Worm (Caenorhabditis elegans): ENCODE measurements around the gene ZK1321.4.
A peak's percentile ranks its signal among the peaks of the same experiment; 100 is the strongest.

ZK1321.4 gene

DNA sequence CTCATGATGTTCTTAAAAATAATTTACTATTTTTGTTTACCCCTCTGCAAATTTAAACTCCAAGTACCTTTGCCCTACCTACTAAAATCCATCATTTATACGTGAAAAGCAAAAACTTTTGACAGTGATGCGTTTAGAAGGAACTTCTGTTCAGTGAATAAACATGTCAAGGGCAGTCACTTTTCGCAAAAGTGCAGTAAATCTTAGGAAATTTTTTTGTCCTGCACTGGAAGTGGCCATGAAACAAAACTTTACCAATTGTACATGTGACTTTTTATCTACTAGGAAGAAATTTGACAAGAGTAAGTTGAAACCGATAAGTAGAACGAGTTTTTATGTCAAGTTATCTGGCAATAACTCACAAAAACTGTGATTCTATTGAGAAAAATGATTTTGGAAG is 12.5 kb upstream of the ZK1321.4 start:
- TF ChIP-seq klf-2 (GFP tag; conservative IDR thresholded peaks at IDR 0.05), result no peak
- no peak for TF ChIP-seq flt-1 (GFP tag; IDR thresholded peaks at IDR 0.05)
- TF ChIP-seq T22C8.4 (GFP tag; IDR thresholded peaks at IDR 0.05), result no peak
- no peak for TF ChIP-seq med-1 (GFP tag; optimal IDR thresholded peaks at IDR 0.05; ENCODE audit: insufficient read depth)

- TF ChIP-seq ref-1 (GFP tag; conservative IDR thresholded peaks at IDR 0.05), result no peak
These were observed 8.6 kb upstream of the ZK1321.4 start, which contains the start of gene T10B9.14 for ce11 chrII:9782337-9782736. T10B9.14 (minus strand) TSS chrII:9782437.

ce11 chrII:9781842-9782241 is 8.1 kb upstream of the ZK1321.4 start, which contains the start of gene cyp-13A1:
cyp-13A1 (minus strand) TSS chrII:9781997.
- no peak for TF ChIP-seq klf-2 (GFP tag; conservative IDR thresholded peaks at IDR 0.05)
- TF ChIP-seq med-1 (GFP tag; optimal IDR thresholded peaks at IDR 0.05; ENCODE audit: insufficient read depth), result no peak
- TF ChIP-seq cog-1 (tag; optimal IDR thresholded peaks at IDR 0.05), result no peak
- no peak for TF ChIP-seq ztf-23 (GFP tag; IDR thresholded peaks at IDR 0.05)
- no peak for TF ChIP-seq T22C8.4 (GFP tag; IDR thresholded peaks at IDR 0.05)

DNA sequence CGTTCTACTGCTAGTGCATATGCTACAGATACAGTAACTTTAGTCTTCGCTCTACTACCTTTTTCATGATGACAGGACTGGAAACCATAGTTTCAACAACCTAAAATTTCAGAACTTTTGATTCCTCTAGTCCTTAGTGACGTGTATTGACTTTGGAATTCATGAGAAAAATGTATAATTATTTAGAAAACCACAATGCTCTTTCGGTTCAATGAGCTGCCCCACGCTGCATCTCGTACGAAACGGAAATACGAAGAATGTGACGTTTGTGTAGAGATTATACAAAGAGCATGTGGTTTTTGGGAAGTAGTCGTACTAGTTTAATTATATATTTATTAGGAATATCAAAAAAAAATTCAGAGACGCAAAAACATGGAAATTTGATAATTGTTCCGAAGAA is 4.8 kb upstream of the ZK1321.4 start:
- TF ChIP-seq klf-2 (GFP tag; conservative IDR thresholded peaks at IDR 0.05) (no peak), cog-1 (tag; optimal IDR thresholded peaks at IDR 0.05) (no peak), flt-1 (GFP tag; IDR thresholded peaks at IDR 0.05) (no peak), ztf-29 (GFP tag; IDR thresholded peaks at IDR 0.05) (no peak), ref-1 (GFP tag; conservative IDR thresholded peaks at IDR 0.05) (no peak), ztf-23 (GFP tag; IDR thresholded peaks at IDR 0.05) (no peak), med-1 (GFP tag; optimal IDR thresholded peaks at IDR 0.05; ENCODE audit: insufficient read depth) (no peak), tab-1 (GFP tag; IDR thresholded peaks at IDR 0.05) (no peak), T22C8.4 (GFP tag; IDR thresholded peaks at IDR 0.05) (no peak)

ce11 chrII:9775790-9776189 is 2.0 kb upstream of the ZK1321.4 start, which contains the start of gene T10B9.9:
T10B9.9 (minus strand) TSS chrII:9775890.
- TF ChIP-seq cog-1 (tag; optimal IDR thresholded peaks at IDR 0.05) (no peak), ref-1 (GFP tag; conservative IDR thresholded peaks at IDR 0.05) (no peak), tab-1 (GFP tag; IDR thresholded peaks at IDR 0.05) (no peak), klf-2 (GFP tag; conservative IDR thresholded peaks at IDR 0.05) (no peak), T22C8.4 (GFP tag; IDR thresholded peaks at IDR 0.05) (no peak), ztf-23 (GFP tag; IDR thresholded peaks at IDR 0.05) (no peak), med-1 (GFP tag; optimal IDR thresholded peaks at IDR 0.05; ENCODE audit: insufficient read depth) (no peak), ztf-29 (GFP tag; IDR thresholded peaks at IDR 0.05) (no peak), flt-1 (GFP tag; IDR thresholded peaks at IDR 0.05) (no peak)

DNA sequence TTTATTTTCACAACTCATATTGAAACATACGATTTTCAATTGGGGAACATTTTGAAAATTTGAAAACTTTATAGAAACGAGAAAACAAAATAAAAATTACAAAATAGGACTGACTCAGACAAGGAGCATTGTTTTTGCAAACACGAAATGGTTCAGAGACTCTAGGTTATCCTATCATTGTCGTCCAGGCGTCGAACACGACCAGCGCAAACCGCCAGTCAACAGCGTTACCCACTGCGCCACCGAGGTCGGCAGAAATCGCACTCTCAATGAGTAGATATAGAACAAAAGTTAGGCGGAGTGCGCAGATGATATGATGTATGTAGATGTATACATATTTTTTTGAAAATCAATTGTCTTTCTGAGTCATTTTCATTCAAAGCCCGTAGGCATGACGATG is 911 bp upstream of the ZK1321.4 start:
- TF ChIP-seq med-1 (GFP tag; optimal IDR thresholded peaks at IDR 0.05; ENCODE audit: insufficient read depth) (peak; percentile 63), cog-1 (tag; optimal IDR thresholded peaks at IDR 0.05) (peak; percentile 47), tab-1 (GFP tag; IDR thresholded peaks at IDR 0.05) (peak; percentile 94), ztf-29 (GFP tag; IDR thresholded peaks at IDR 0.05) (peak; percentile 84), ztf-23 (GFP tag; IDR thresholded peaks at IDR 0.05) (peak; percentile 90), T22C8.4 (GFP tag; IDR thresholded peaks at IDR 0.05) (peak; percentile 81), klf-2 (GFP tag; conservative IDR thresholded peaks at IDR 0.05) (peak; percentile 92), flt-1 (GFP tag; IDR thresholded peaks at IDR 0.05) (peak; percentile 94), ref-1 (GFP tag; conservative IDR thresholded peaks at IDR 0.05) (peak; percentile 79)

- TF ChIP-seq cog-1 (tag; optimal IDR thresholded peaks at IDR 0.05), result no peak
- TF ChIP-seq tab-1 (GFP tag; IDR thresholded peaks at IDR 0.05), result no peak
- TF ChIP-seq ztf-29 (GFP tag; IDR thresholded peaks at IDR 0.05), result no peak
- TF ChIP-seq ztf-23 (GFP tag; IDR thresholded peaks at IDR 0.05), result no peak
- TF ChIP-seq klf-2 (GFP tag; conservative IDR thresholded peaks at IDR 0.05), result no peak
- no peak for TF ChIP-seq ref-1 (GFP tag; conservative IDR thresholded peaks at IDR 0.05)
- TF ChIP-seq T22C8.4 (GFP tag; IDR thresholded peaks at IDR 0.05), result no peak
- no peak for TF ChIP-seq flt-1 (GFP tag; IDR thresholded peaks at IDR 0.05)
- TF ChIP-seq med-1 (GFP tag; optimal IDR thresholded peaks at IDR 0.05; ENCODE audit: insufficient read depth), result no peak
These were observed 3.8 kb downstream of the ZK1321.4 start, which contains the start of gene aqp-10 for ce11 chrII:9769797-9770520. aqp-10 (minus strand) TSS chrII:9769847.

ce11 chrII:9764696-9765095 is 9.0 kb downstream of the ZK1321.4 start:
- TF ChIP-seq tab-1 (GFP tag; IDR thresholded peaks at IDR 0.05) (no peak), cog-1 (tag; optimal IDR thresholded peaks at IDR 0.05) (no peak), T22C8.4 (GFP tag; IDR thresholded peaks at IDR 0.05) (no peak), ref-1 (GFP tag; conservative IDR thresholded peaks at IDR 0.05) (no peak), flt-1 (GFP tag; IDR thresholded peaks at IDR 0.05) (no peak), med-1 (GFP tag; optimal IDR thresholded peaks at IDR 0.05; ENCODE audit: insufficient read depth) (no peak), ztf-23 (GFP tag; IDR thresholded peaks at IDR 0.05) (no peak), ztf-29 (GFP tag; IDR thresholded peaks at IDR 0.05) (no peak), klf-2 (GFP tag; conservative IDR thresholded peaks at IDR 0.05) (no peak)

DNA sequence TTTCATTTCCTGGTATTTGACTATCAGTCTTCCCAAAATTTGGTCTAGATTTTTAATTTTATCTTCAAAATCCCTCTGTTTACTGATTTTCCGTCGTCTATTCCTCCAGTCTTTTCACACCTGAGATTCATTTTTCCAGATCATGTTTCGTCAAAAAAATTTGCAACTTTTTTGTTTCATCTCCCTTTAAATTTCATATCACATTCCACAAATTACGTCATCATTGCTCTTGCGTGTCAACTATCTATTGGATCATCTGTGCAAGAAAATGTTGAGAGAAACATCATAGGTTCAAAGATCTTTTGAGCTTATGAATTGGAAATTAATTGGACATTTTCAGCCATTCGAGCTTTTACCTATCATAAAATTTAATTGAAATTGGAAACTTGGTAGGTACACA is 14.4 kb downstream of the ZK1321.4 start:
- no peak for TF ChIP-seq tab-1 (GFP tag; IDR thresholded peaks at IDR 0.05)

ce11 chrII:9757651-9758282 is 16.0 kb downstream of the ZK1321.4 start, which contains the start of gene shk-1:
shk-1 (plus strand) TSS chrII:9758232.
- TF ChIP-seq ztf-23 (GFP tag; IDR thresholded peaks at IDR 0.05) (no peak), flt-1 (GFP tag; IDR thresholded peaks at IDR 0.05) (no peak)
